Worm (Caenorhabditis elegans): ENCODE data around the gene F35G12.5.

F35G12.5 gene

DNA sequence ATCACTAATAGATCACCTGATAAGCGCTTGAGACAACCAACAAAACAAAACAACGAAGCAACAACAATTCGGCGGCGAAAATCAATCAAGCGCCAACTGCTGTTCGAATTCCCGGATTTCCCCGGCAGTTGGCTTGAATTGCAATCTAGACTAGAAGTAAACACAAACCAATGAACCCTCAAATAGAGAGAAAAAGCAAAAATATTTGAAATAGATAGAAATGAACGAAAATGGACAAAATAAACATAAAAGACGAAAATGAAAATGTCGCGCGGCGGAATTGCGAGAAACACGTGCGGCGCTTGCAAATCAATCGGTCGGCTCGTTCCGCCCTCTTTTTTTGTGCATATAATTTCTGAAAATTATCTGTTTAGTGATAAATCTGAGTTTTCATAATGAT is 15.5 kb upstream of the F35G12.5 start, which contains the start of gene idhg-1:
idhg-1 (plus strand) TSS at position 343 of the 400 bp plus-strand sequence.
- TF ChIP-seq nhr-23 (tag; optimal IDR thresholded peaks at IDR 0.05) (no peak), aly-2 (tag; optimal IDR thresholded peaks at IDR 0.05) (no peak), F13H6.1 (tag; optimal IDR thresholded peaks at IDR 0.05) (peak; percentile 81), nhr-129 (tag; optimal IDR thresholded peaks at IDR 0.05) (peak; percentile 42), sem-4 (tag; optimal IDR thresholded peaks at IDR 0.05) (peak; percentile 39), crh-2 (tag; optimal IDR thresholded peaks at IDR 0.05) (peak; percentile 21), elt-3 (tag; optimal IDR thresholded peaks at IDR 0.05) (no peak), nhr-21 (tag; optimal IDR thresholded peaks at IDR 0.05) (peak; percentile 15), ztf-1 (GFP tag; conservative IDR thresholded peaks at IDR 0.05) (no peak), ama-1 (optimal IDR thresholded peaks at IDR 0.05) (no peak), skn-1 (tag; optimal IDR thresholded peaks at IDR 0.05) (peak; percentile 48), lin-13 (GFP tag; optimal IDR thresholded peaks at IDR 0.05) (peak; percentile 69), sma-9 (GFP tag; optimal IDR thresholded peaks at IDR 0.05) (peak; percentile 71), sma-9 (tag; optimal IDR thresholded peaks at IDR 0.05) (no peak), nhr-77 (tag; optimal IDR thresholded peaks at IDR 0.05) (no peak), sma-3 (GFP tag; optimal IDR thresholded peaks at IDR 0.05) (peak; percentile 78), mdl-1 (tag; optimal IDR thresholded peaks at IDR 0.05) (no peak), nhr-12 (tag; optimal IDR thresholded peaks at IDR 0.05) (no peak), lin-39 (tag; optimal IDR thresholded peaks at IDR 0.05) (no peak), nhr-237 (tag; optimal IDR thresholded peaks at IDR 0.05) (no peak), mbf-1 (tag; optimal IDR thresholded peaks at IDR 0.05) (no peak), ceh-16 (tag; optimal IDR thresholded peaks at IDR 0.05) (no peak), peb-1 (tag; optimal IDR thresholded peaks at IDR 0.05) (no peak), R02D3.7 (tag; optimal IDR thresholded peaks at IDR 0.05) (no peak), blmp-1 (tag; optimal IDR thresholded peaks at IDR 0.05; ENCODE audit: insufficient read depth) (no peak), elt-1 (tag; optimal IDR thresholded peaks at IDR 0.05) (no peak), unc-55 (GFP tag; optimal IDR thresholded peaks at IDR 0.05) (peak; percentile 83), lsy-2 (tag; optimal IDR thresholded peaks at IDR 0.05) (peak; percentile 36 to 77), mab-5 (tag; optimal IDR thresholded peaks at IDR 0.05) (peak; percentile 64), nhr-11 (tag; optimal IDR thresholded peaks at IDR 0.05) (no peak), dmd-4 (tag; optimal IDR thresholded peaks at IDR 0.05) (no peak), nhr-10 (tag; optimal IDR thresholded peaks at IDR 0.05) (no peak), lin-11 (tag; optimal IDR thresholded peaks at IDR 0.05) (peak; percentile 74), ztf-4 (tag; optimal IDR thresholded peaks at IDR 0.05) (peak; percentile 32), alr-1 (tag; optimal IDR thresholded peaks at IDR 0.05) (no peak), ztf-11 (tag; optimal IDR thresholded peaks at IDR 0.05) (no peak), snpc-4 (tag; optimal IDR thresholded peaks at IDR 0.05) (no peak), zag-1 (tag; optimal IDR thresholded peaks at IDR 0.05) (peak; percentile 11), nhr-6 (tag; optimal IDR thresholded peaks at IDR 0.05) (no peak), Y55F3AM.14 (GFP tag; optimal IDR thresholded peaks at IDR 0.05) (peak; percentile 75), C34F6.9 (tag; optimal IDR thresholded peaks at IDR 0.05) (peak; percentile 78), nhr-25 (tag; optimal IDR thresholded peaks at IDR 0.05) (peak; percentile 56), ceh-82 (tag; optimal IDR thresholded peaks at IDR 0.05) (no peak), fos-1 (tag; optimal IDR thresholded peaks at IDR 0.05) (peak; percentile 33), gmeb-1 (tag; optimal IDR thresholded peaks at IDR 0.05) (peak; percentile 70), egl-27 (tag; optimal IDR thresholded peaks at IDR 0.05) (no peak), unc-39 (tag; optimal IDR thresholded peaks at IDR 0.05) (no peak), unc-62 (GFP tag; optimal IDR thresholded peaks at IDR 0.05) (no peak), ZK546.5 (tag; optimal IDR thresholded peaks at IDR 0.05) (no peak)

Measured in whole organism, L2 larva.